Worm (Caenorhabditis elegans) whole organism, L4/young adult: ENCODE measurements around the gene C53A3.1.

Experiments used
- W03F9.2 ChIP-seq: fragments of 150-350 bp; optimal IDR thresholded peaks from 2 replicates; lab custom pipeline; 2014; ENCODE audit warnings: missing biosample characterization, missing genetic modification characterization
- dao-5 ChIP-seq: sonication (generic microtip); optimal IDR thresholded peaks from 2 replicates; lab custom pipeline; 2016; ENCODE audit warnings: missing genotype, missing genetic modification characterization, moderate library complexity, missing compliant biosample characterization
- him-1 ChIP-seq: sonication (generic microtip); optimal IDR thresholded peaks from 2 replicates; lab custom pipeline; 2016; ENCODE audit warnings: missing genotype, missing genetic modification reagents, missing genetic modification characterization, missing compliant biosample characterization

DNA sequence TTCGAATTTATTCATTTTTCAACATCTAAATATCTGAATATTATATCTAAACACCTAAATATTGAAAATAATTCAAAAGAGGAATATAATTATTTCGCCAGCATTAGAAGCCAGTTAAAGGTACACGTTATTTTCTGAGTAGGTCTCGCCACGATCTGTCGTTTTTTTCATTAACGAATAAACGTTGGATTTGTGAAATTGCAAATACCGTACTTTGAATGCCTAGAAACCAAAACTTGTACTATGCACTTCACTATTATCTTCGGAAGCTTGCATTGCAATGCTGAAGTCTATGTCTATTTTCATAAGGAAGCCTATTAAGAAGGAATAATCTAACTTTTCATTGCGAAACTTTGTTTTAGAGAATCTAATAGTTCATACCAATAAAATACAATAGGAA is 12.5 kb upstream of the C53A3.1 start:
- TF ChIP-seq W03F9.2 (tag; lab: Kevin White, UChicago) (no peak), him-1 (tag; lab: Kevin White, UChicago) (no peak), dao-5 (no peak)
